Worm (Caenorhabditis elegans) whole organism, midembryonic: ENCODE measurements around the gene prk-2.

Source experiments
- T22C8.4 ChIP-seq: fragments of 200-800 bp; sonication (Bioruptor generic); IDR thresholded peaks from 2 replicates; pipeline ENCODE4 v1.3.6; 2022; ENCODE audit warnings: missing genetic modification characterization, missing compliant biosample characterization
- cog-1 ChIP-seq: sonication (generic microtip); optimal IDR thresholded peaks from 2 replicates; lab custom pipeline; 2016; ENCODE audit warnings: missing genetic modification characterization, missing compliant biosample characterization
- flt-1 ChIP-seq: fragments of 200-800 bp; sonication (Bioruptor generic); IDR thresholded peaks from 2 replicates; pipeline ENCODE4 v1.3.6; 2022; ENCODE audit warnings: missing genetic modification characterization, missing compliant biosample characterization
- klf-2 ChIP-seq: fragments of 200-800 bp; sonication (Bioruptor generic); conservative IDR thresholded peaks from 2 replicates; pipeline ENCODE4 v1.3.6; 2022; ENCODE audit warnings: missing genetic modification reagents, missing genetic modification characterization, missing compliant biosample characterization
- med-1 ChIP-seq: sonication (generic microtip); optimal IDR thresholded peaks from 2 replicates; lab custom pipeline; 2017; ENCODE audit warnings: missing genetic modification characterization, mild to moderate bottlenecking, missing compliant biosample characterization, antibody characterized with exemption, missing genetic modification reagents; ENCODE audit not compliant: insufficient read depth
- ref-1 ChIP-seq: fragments of 200-800 bp; sonication (Bioruptor generic); conservative IDR thresholded peaks from 2 replicates; pipeline ENCODE4 v1.3.6; 2022; ENCODE audit warnings: missing genetic modification reagents, missing genetic modification characterization, missing compliant biosample characterization
- tab-1 ChIP-seq: fragments of 200-800 bp; sonication (Bioruptor generic); IDR thresholded peaks from 2 replicates; pipeline ENCODE4 v1.3.6; 2022; ENCODE audit warnings: missing genetic modification characterization, missing compliant biosample characterization
- ztf-23 ChIP-seq: fragments of 200-800 bp; sonication (Bioruptor generic); IDR thresholded peaks from 2 replicates; pipeline ENCODE4 v1.3.6; 2022; ENCODE audit warnings: missing genetic modification reagents, missing genetic modification characterization, missing compliant biosample characterization
- ztf-29 ChIP-seq: fragments of 200-800 bp; sonication (Bioruptor generic); IDR thresholded peaks from 2 replicates; pipeline ENCODE4 v1.3.6; 2022; ENCODE audit warnings: missing genetic modification reagents, missing genetic modification characterization, missing compliant biosample characterization

DNA sequence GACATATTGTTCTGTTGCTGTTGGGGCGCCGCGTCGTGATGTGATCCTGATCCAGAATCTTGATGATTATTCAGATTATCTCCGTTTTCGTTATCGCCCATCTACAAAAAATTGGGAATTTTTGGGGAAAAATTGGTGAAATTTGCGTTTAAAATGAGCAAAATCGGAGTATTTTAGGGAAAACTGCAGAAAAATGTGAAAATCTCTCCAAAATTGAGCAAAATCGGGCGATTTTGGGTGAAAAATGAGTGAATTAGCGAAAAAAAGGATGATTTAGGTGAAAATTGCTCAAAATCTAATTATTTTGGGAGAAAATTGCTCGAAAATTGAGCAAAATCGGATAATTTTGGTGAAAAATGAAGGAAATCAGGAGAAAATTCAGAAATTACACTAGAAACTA is 48.9 kb downstream of the prk-2 start, which contains the start of gene Y53G8AR.9:
- TF ChIP-seq ztf-29 (GFP tag; lab: Robert Waterston, UW): no peak
- no peak for TF ChIP-seq T22C8.4 (GFP tag; lab: Robert Waterston, UW)
- no peak for TF ChIP-seq cog-1
- no peak for TF ChIP-seq flt-1 (GFP tag; lab: Robert Waterston, UW)
- no peak for TF ChIP-seq ref-1 (GFP tag; lab: Robert Waterston, UW)
- TF ChIP-seq klf-2 (GFP tag; lab: Robert Waterston, UW): no peak
- TF ChIP-seq med-1 (GFP tag; lab: Kevin White, UChicago): no peak
- no peak for TF ChIP-seq ztf-23
- no peak for TF ChIP-seq tab-1 (GFP tag; lab: Robert Waterston, UW)
